Fruit fly (Drosophila melanogaster): ENCODE measurements around the gene CG14273.

- TF ChIP-seq Mnt (GFP tag; optimal IDR thresholded peaks at IDR 0.05) (no peak), cic (GFP tag; optimal IDR thresholded peaks at IDR 0.05) (no peak), CG11617 (GFP tag; optimal IDR thresholded peaks at IDR 0.05) (no peak), kay (GFP tag; ENCODE audit: borderline replicate concordance) (no peak)
These were observed 8.9 kb upstream of the CG14273 start for dm6 chr2L:8333624-8334023.
